Comparison of ENCODE assay signal across 7 worm cellular contexts in the genomic region with DNA sequence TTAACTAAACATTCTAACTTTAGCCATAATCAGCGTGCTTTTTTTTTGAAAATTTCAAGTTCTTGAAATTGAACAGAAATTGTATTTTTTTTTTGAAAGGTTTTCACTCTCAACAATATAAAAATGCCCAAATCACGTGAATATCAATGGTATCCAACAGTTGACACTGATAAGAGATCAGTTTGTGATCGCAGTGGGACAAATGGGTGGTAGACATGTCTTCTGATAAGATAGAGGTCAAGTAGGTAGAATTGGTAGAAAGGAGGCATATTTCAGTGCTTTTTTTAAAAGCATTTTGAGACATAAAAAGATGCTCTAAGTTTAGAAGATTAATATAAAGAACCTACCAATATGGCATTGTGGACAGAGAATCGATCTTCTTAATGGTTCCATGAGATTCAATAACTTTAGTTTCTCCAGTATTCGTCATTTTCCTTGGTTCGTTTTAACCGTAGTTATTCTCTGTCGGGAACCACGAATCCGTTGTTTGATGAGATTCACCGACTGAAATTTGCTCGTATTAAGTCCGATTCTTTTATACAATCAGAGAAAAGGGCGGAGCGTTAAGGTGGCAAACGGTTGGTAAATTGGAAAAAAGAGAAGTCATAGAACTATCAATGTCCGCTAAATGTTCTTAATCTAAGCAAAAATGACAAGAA.
TF ChIP-seq lines count a peak whose summit lies in the region.

Gene mthf-1, minus strand, starts transcription at position 504 of the 659 bp plus-strand sequence.

TF ChIP-seq in whole organism, L1 larva, 84 proteins besides CTCF, POLR2A, EP300 and RAD21 (continues in another document):
- TF ChIP-seq lin-14 (GFP tag; optimal IDR thresholded peaks at IDR 0.05; lab: Kevin White, UChicago) (no peak), elt-3 (tag; optimal IDR thresholded peaks at IDR 0.05; lab: Kevin White, UChicago) (peak in 4 of 6 experiments; percentile 23 to 73 (median 67)), lin-35 (GFP tag; optimal IDR thresholded peaks at IDR 0.05; lab: Kevin White, UChicago) (peak in 1 of 2 experiments; percentile 60), dpl-1 (GFP tag; optimal IDR thresholded peaks at IDR 0.05; lab: Kevin White, UChicago) (peak in 1 of 3 experiments; percentile 17), nhr-90 (tag; optimal IDR thresholded peaks at IDR 0.05; lab: Kevin White, UChicago; ENCODE audit: poor library complexity) (peak; percentile 66), xbp-1 (tag; optimal IDR thresholded peaks at IDR 0.05; lab: Kevin White, UChicago) (no peak), nhr-71 (tag; optimal IDR thresholded peaks at IDR 0.05; lab: Kevin White, UChicago) (peak; percentile 47), lsy-2 (tag; optimal IDR thresholded peaks at IDR 0.05; lab: Kevin White, UChicago) (peak in 1 of 2 experiments; percentile 1), ztf-4 (tag; optimal IDR thresholded peaks at IDR 0.05; lab: Kevin White, UChicago) (no peak), snu-23 (GFP tag; optimal IDR thresholded peaks at IDR 0.05; lab: Kevin White, UChicago) (peak; percentile 1)

TF ChIP-seq in whole organism, L2 larva, 48 proteins besides CTCF, POLR2A, EP300 and RAD21 (continues in another document):
- TF ChIP-seq nhr-21 (tag; optimal IDR thresholded peaks at IDR 0.05; lab: Kevin White, UChicago) (peak; percentile 45), fos-1 (tag; optimal IDR thresholded peaks at IDR 0.05; lab: Kevin White, UChicago) (peak; percentile 65), F13H6.1 (tag; optimal IDR thresholded peaks at IDR 0.05; lab: Kevin White, UChicago) (peak; percentile 24), crh-2 (tag; optimal IDR thresholded peaks at IDR 0.05; lab: Kevin White, UChicago) (peak; percentile 47), nhr-129 (tag; optimal IDR thresholded peaks at IDR 0.05; lab: Kevin White, UChicago) (no peak), lsy-2 (tag; optimal IDR thresholded peaks at IDR 0.05; lab: Kevin White, UChicago) (peak in 1 of 2 experiments; percentile 5), ztf-4 (tag; optimal IDR thresholded peaks at IDR 0.05; lab: Kevin White, UChicago) (no peak), nhr-23 (tag; optimal IDR thresholded peaks at IDR 0.05; lab: Kevin White, UChicago) (no peak), sma-9 (GFP tag; optimal IDR thresholded peaks at IDR 0.05; lab: Kevin White, UChicago) (peak; percentile 71), sma-9 (tag; optimal IDR thresholded peaks at IDR 0.05; lab: Kevin White, UChicago) (no peak), sma-3 (GFP tag; optimal IDR thresholded peaks at IDR 0.05; lab: Kevin White, UChicago) (peak; percentile 37), nhr-25 (tag; optimal IDR thresholded peaks at IDR 0.05; lab: Kevin White, UChicago) (peak; percentile 26)

TF ChIP-seq in whole organism, L3 larva, 47 proteins besides CTCF, POLR2A, EP300 and RAD21 (continues in another document):
- TF ChIP-seq pha-4 (tag; optimal IDR thresholded peaks at IDR 0.05; lab: Kevin White, UChicago) (peak; percentile 49), elt-3 (tag; optimal IDR thresholded peaks at IDR 0.05; lab: Kevin White, UChicago) (peak in 2 of 3 experiments; percentile 36 to 87), nhr-43 (tag; optimal IDR thresholded peaks at IDR 0.05; lab: Kevin White, UChicago; ENCODE audit: poor library complexity, severe bottlenecking) (peak; percentile 40), ZK546.5 (tag; optimal IDR thresholded peaks at IDR 0.05; lab: Kevin White, UChicago) (no peak), egl-27 (tag; optimal IDR thresholded peaks at IDR 0.05; lab: Kevin White, UChicago) (peak; percentile 5), lsy-12 (tag; optimal IDR thresholded peaks at IDR 0.05; lab: Kevin White, UChicago) (no peak), pqm-1 (tag; optimal IDR thresholded peaks at IDR 0.05; lab: Kevin White, UChicago) (peak; percentile 70), ztf-11 (tag; optimal IDR thresholded peaks at IDR 0.05; lab: Kevin White, UChicago) (no peak), ceh-9 (tag; optimal IDR thresholded peaks at IDR 0.05; lab: Kevin White, UChicago) (no peak), fkh-10 (GFP tag; optimal IDR thresholded peaks at IDR 0.05; lab: Kevin White, UChicago) (no peak), elt-2 (tag; optimal IDR thresholded peaks at IDR 0.05; lab: Kevin White, UChicago) (peak; percentile 94), nhr-23 (tag; optimal IDR thresholded peaks at IDR 0.05; lab: Kevin White, UChicago) (peak; percentile 58)

TF ChIP-seq in whole organism, L4 larva, 104 proteins besides CTCF, POLR2A, EP300 and RAD21 (continues in another document):
- TF ChIP-seq ama-1 (optimal IDR thresholded peaks at IDR 0.05; lab: Kevin White, UChicago) (peak; percentile 79), zag-1 (tag; optimal IDR thresholded peaks at IDR 0.05; lab: Kevin White, UChicago) (no peak), dve-1 (tag; optimal IDR thresholded peaks at IDR 0.05; lab: Kevin White, UChicago; ENCODE audit: insufficient read depth) (peak; percentile 84), nhr-48 (tag; optimal IDR thresholded peaks at IDR 0.05; lab: Kevin White, UChicago) (peak; percentile 53), sdz-12 (GFP tag; optimal IDR thresholded peaks at IDR 0.05; lab: Kevin White, UChicago) (no peak), T26A8.4 (GFP tag; IDR thresholded peaks at IDR 0.05; lab: Robert Waterston, UW) (peak; percentile 11; the same call in 1 of the 2 replicates), mxl-2 (GFP tag; conservative IDR thresholded peaks at IDR 0.05; lab: Robert Waterston, UW) (no peak), lsy-2 (tag; optimal IDR thresholded peaks at IDR 0.05; lab: Kevin White, UChicago) (peak in 1 of 2 experiments; percentile 35), hlh-30 (tag; optimal IDR thresholded peaks at IDR 0.05; lab: Kevin White, UChicago; ENCODE audit: insufficient read depth) (peak; percentile 66), daf-16 (GFP tag; optimal IDR thresholded peaks at IDR 0.05; lab: Kevin White, UChicago) (no peak), daf-16 (tag; optimal IDR thresholded peaks at IDR 0.05; lab: Kevin White, UChicago) (peak; percentile 73), pqm-1 (tag; optimal IDR thresholded peaks at IDR 0.05; lab: Kevin White, UChicago) (peak; percentile 83)

TF ChIP-seq in whole organism, late embryonic, 69 proteins besides CTCF, POLR2A, EP300 and RAD21:
- TF ChIP-seq fkh-10 (GFP tag; optimal IDR thresholded peaks at IDR 0.05; lab: Kevin White, UChicago) (no peak), pha-4 (tag; optimal IDR thresholded peaks at IDR 0.05; lab: Kevin White, UChicago) (no peak), elt-2 (tag; optimal IDR thresholded peaks at IDR 0.05; lab: Kevin White, UChicago) (peak; percentile 81), ceh-34 (tag; optimal IDR thresholded peaks at IDR 0.05; lab: Kevin White, UChicago) (no peak), hlh-30 (tag; optimal IDR thresholded peaks at IDR 0.05; lab: Kevin White, UChicago; ENCODE audit: insufficient read depth) (peak; percentile 6)

TF ChIP-seq in whole organism, mixed stage, embryonic, 35 proteins besides CTCF, POLR2A, EP300 and RAD21:
- TF ChIP-seq lin-32 (GFP tag; optimal IDR thresholded peaks at IDR 0.05; lab: Kevin White, UChicago) (no peak), ham-2 (GFP tag; optimal IDR thresholded peaks at IDR 0.05; lab: Kevin White, UChicago) (no peak), elt-1 (tag; optimal IDR thresholded peaks at IDR 0.05; lab: Kevin White, UChicago; ENCODE audit: borderline replicate concordance, insufficient read depth) (peak; percentile 7), unc-62 (GFP tag; optimal IDR thresholded peaks at IDR 0.05; lab: Kevin White, UChicago) (no peak), ceh-39 (tag; optimal IDR thresholded peaks at IDR 0.05; lab: Kevin White, UChicago) (no peak)
TF ChIP-seq in whole organism, mixed stage, embryonic: peak in this region for 1.

TF ChIP-seq in whole organism, young adult, 124 proteins besides CTCF, POLR2A, EP300 and RAD21:
- TF ChIP-seq K11D2.4 (GFP tag; IDR thresholded peaks at IDR 0.05; lab: Robert Waterston, UW), result 0 out of 2 replicates have a peak, but pooled peaks have one; percentile 41
- TF ChIP-seq lin-35 (GFP tag; optimal IDR thresholded peaks at IDR 0.05; lab: Kevin White, UChicago), result peak in 1 of 3 experiments; percentile 41
- TF ChIP-seq let-607 (tag; optimal IDR thresholded peaks at IDR 0.05; lab: Kevin White, UChicago), result peak in 1 of 2 experiments; percentile 13
- TF ChIP-seq tbp1 (GFP tag; optimal IDR thresholded peaks at IDR 0.05; lab: Kevin White, UChicago), result peak; percentile 2
- no peak for TF ChIP-seq ztf-18 (tag; optimal IDR thresholded peaks at IDR 0.05; lab: Kevin White, UChicago)
- TF ChIP-seq ceh-40 (GFP tag; IDR thresholded peaks at IDR 0.05; lab: Robert Waterston, UW), result no peak
- TF ChIP-seq Y56A3A.18 (GFP tag; IDR thresholded peaks at IDR 0.05; lab: Robert Waterston, UW), result peak; percentile 26; the same call in 1 of the 2 replicates
- TF ChIP-seq cebp-1 (GFP tag; IDR thresholded peaks at IDR 0.05; lab: Robert Waterston, UW), result no peak
- TF ChIP-seq cebp-1 (tag; optimal IDR thresholded peaks at IDR 0.05; lab: Kevin White, UChicago), result peak; percentile 22
- peak; percentile 71 for TF ChIP-seq nhr-80 (tag; optimal IDR thresholded peaks at IDR 0.05; lab: Kevin White, UChicago)
